Worm (Caenorhabditis elegans): ENCODE data around the gene C39E9.7.
A peak's percentile ranks its signal among the peaks of the same experiment; 100 is the strongest.

Gene C39E9.7

DNA sequence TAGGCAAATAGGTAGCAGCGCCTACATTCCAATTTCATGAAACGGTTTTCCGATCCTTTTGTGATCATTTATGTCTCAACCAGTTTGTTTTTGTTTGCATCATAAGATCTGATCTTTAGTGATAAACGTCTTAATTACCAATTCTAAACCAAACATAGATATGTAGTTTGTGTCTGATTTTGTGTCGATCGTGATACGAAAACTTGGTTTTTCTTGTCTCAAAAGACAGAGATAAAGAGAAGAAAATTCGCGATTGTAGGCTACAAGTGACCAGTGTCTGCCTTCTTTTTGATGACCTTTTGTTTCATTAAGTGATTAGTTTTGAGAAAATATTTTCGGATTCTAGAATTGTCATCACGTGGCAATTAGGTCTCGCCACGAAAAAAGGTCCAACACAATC is 3.7 kb upstream of the C39E9.7 start:
- TF ChIP-seq mdl-1 (tag; optimal IDR thresholded peaks at IDR 0.05) (peak in 1 of 2 experiments; percentile 5), ceh-20 (GFP tag; IDR thresholded peaks at IDR 0.05) (no peak), nhr-28 (tag; optimal IDR thresholded peaks at IDR 0.05) (peak; percentile 92), hlh-11 (tag; optimal IDR thresholded peaks at IDR 0.05) (peak; percentile 20), nhr-11 (tag; optimal IDR thresholded peaks at IDR 0.05) (peak; percentile 89)

DNA sequence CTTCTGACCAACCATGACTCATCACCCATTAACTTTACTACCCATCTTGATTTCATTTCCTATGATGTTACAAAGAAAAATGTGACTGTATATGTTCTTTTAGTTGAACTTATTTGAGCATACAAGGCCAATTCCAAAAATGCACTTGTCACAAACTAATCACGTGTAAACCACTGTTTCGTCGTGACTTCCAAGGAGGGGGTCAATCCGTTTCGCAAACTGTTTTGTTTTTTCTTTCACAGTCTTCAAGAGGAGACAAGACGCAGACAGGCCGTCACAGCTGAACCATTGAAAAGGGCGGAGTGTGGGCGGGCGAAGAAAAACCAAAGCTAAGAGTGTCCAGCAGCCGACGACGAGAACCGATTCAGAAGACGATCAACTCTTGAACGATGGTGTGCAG is 2.6 kb upstream of the C39E9.7 start, which contains the start of gene C39E9.8:
TSS of gene C39E9.8 (plus strand) at position 328 of the 400 bp plus-strand sequence.
- TF ChIP-seq lin-38 (GFP tag; IDR thresholded peaks at IDR 0.05) (no peak), dve-1 (tag; optimal IDR thresholded peaks at IDR 0.05; ENCODE audit: insufficient read depth) (peak; percentile 21), hlh-11 (tag; optimal IDR thresholded peaks at IDR 0.05) (peak; percentile 67), F37D6.2 (tag; optimal IDR thresholded peaks at IDR 0.05) (no peak), pha-4 (GFP tag; IDR thresholded peaks at IDR 0.05) (no peak), pha-4 (tag; optimal IDR thresholded peaks at IDR 0.05) (no peak), nhr-28 (tag; optimal IDR thresholded peaks at IDR 0.05) (peak; percentile 76), mxl-3 (GFP tag; optimal IDR thresholded peaks at IDR 0.05) (peak; percentile 60), hlh-30 (tag; optimal IDR thresholded peaks at IDR 0.05; ENCODE audit: insufficient read depth) (peak; percentile 55), mdt-29 (GFP tag; IDR thresholded peaks at IDR 0.05) (no peak), cey-2 (tag; optimal IDR thresholded peaks at IDR 0.05; ENCODE audit: borderline replicate concordance, insufficient read depth) (peak; percentile 80), spr-3 (GFP tag; optimal IDR thresholded peaks at IDR 0.05) (no peak), mdl-1 (tag; optimal IDR thresholded peaks at IDR 0.05) (peak in 1 of 2 experiments; percentile 28)

DNA sequence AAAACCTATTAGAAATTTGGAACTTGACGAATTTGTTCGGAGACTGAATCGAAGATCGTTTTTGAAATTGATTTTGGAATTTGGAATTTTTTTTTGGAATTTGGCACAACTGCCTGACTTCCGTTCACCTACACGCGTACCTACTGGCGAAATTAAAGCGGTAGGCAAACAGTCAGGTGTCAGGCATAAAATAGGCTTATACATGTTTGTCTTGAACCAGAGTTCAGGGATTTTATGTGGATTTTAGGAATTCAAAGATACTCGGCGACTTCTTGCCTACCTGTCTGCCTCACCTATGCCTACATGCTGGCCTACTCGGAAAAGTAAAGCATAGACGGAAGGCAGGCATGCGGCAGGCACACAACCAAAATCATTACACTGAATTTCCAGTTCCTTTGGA is 1.8 kb upstream of the C39E9.7 start:
- 0 out of 2 replicates have a peak, but pooled peaks have one; percentile 7 for TF ChIP-seq vab-7 (GFP tag; IDR thresholded peaks at IDR 0.05)
- TF ChIP-seq nhr-76 (tag; optimal IDR thresholded peaks at IDR 0.05) = no peak
- TF ChIP-seq unc-62 (GFP tag; optimal IDR thresholded peaks at IDR 0.05 in 1 of 2) = peak in 1 of 2 experiments; percentile 96
- TF ChIP-seq unc-62 (tag; optimal IDR thresholded peaks at IDR 0.05) = no peak

DNA sequence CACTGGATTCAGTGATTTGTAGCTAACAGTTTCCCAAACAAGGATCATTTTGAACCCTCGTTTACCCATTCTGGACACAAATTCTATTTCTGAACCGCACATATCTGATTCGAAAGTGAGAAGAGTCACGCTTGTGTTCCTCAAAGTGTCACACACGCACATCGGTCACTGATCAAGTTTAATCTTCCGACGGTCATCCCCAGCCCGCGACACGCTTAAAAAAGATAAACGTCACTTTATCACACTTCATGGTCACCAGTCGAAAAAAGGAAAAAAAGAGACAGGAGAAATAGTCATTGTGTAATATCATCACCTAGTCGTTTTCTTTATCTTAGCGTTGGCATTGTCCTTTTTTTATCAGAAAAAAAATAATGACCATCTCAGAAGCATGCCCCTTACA is 1.2 kb upstream of the C39E9.7 start:
- TF ChIP-seq arid-1 (GFP tag; conservative IDR thresholded peaks at IDR 0.05) (no peak), lin-38 (GFP tag; IDR thresholded peaks at IDR 0.05) (no peak), spr-3 (GFP tag; optimal IDR thresholded peaks at IDR 0.05) (no peak), attf-4 (tag; optimal IDR thresholded peaks at IDR 0.05) (no peak), T26A8.4 (GFP tag; IDR thresholded peaks at IDR 0.05) (no peak), unc-39 (tag; optimal IDR thresholded peaks at IDR 0.05) (no peak), jun-1 (tag; optimal IDR thresholded peaks at IDR 0.05) (no peak), nhr-42 (GFP tag; IDR thresholded peaks at IDR 0.05) (no peak), daf-12 (tag; optimal IDR thresholded peaks at IDR 0.05) (no peak), F37D6.2 (tag; optimal IDR thresholded peaks at IDR 0.05) (no peak), ceh-44 (GFP tag; IDR thresholded peaks at IDR 0.05) (no peak), hmg-1.1 (GFP tag; IDR thresholded peaks at IDR 0.05) (no peak), egl-27 (tag; optimal IDR thresholded peaks at IDR 0.05) (no peak), F49E8.2 (tag; optimal IDR thresholded peaks at IDR 0.05; ENCODE audit: borderline replicate concordance) (no peak), fkh-10 (GFP tag; optimal IDR thresholded peaks at IDR 0.05) (no peak), fos-1 (tag; optimal IDR thresholded peaks at IDR 0.05) (no peak), nhr-28 (tag; optimal IDR thresholded peaks at IDR 0.05) (peak; percentile 96), ama-1 (optimal IDR thresholded peaks at IDR 0.05) (no peak), ceh-20 (GFP tag; IDR thresholded peaks at IDR 0.05) (no peak; the same call in 1 of the 2 replicates), tra-1 (GFP tag; IDR thresholded peaks at IDR 0.05) (no peak), D1046.2 (GFP tag; IDR thresholded peaks at IDR 0.05) (no peak), mep-1 (tag; optimal IDR thresholded peaks at IDR 0.05) (no peak), madf-9 (GFP tag; conservative IDR thresholded peaks at IDR 0.05) (no peak), set-16 (GFP tag; IDR thresholded peaks at IDR 0.05) (no peak), snpc-4 (tag; optimal IDR thresholded peaks at IDR 0.05) (no peak), zfp-3 (GFP tag; conservative IDR thresholded peaks at IDR 0.05) (no peak), mdt-29 (GFP tag; IDR thresholded peaks at IDR 0.05) (no peak), dmd-6 (GFP tag; IDR thresholded peaks at IDR 0.05) (peak; percentile 45), nhr-10 (tag; optimal IDR thresholded peaks at IDR 0.05) (no peak), pqm-1 (tag; optimal IDR thresholded peaks at IDR 0.05) (no peak), duxl-1 (tag; optimal IDR thresholded peaks at IDR 0.05; ENCODE audit: poor library complexity) (no peak), lin-1 (GFP tag; IDR thresholded peaks at IDR 0.05) (no peak), daf-8 (GFP tag; IDR thresholded peaks at IDR 0.05) (no peak)

Measured in whole organism, L4 larva.